1 fruit fly cellular context compared by ENCODE assay signal in genomic region chr3R:8652731-8653130, dm6.
A peak's percentile ranks its signal among the peaks of the same experiment; 100 is the strongest.
TF ChIP-seq lines count a peak whose summit lies in the region.

Gene Sys1, plus strand, starts transcription at chr3R:8652821.
Gene Dhod, minus strand, starts transcription at chr3R:8652916.

TF ChIP-seq in whole organism, embryonic, 481 proteins besides CTCF, POLR2A, EP300 and RAD21 (continued from another document):
- TF ChIP-seq gfzf (GFP tag; optimal IDR thresholded peaks at IDR 0.05; lab: Kevin White, UChicago) (peak; percentile 16), CG6654 (GFP tag; optimal IDR thresholded peaks at IDR 0.05; lab: Kevin White, UChicago) (no peak), grau (tag; optimal IDR thresholded peaks at IDR 0.05; lab: Kevin White, UChicago) (peak; percentile 69), CG10959 (GFP tag; IDR thresholded peaks at IDR 0.05; lab: Robert Waterston, UW) (no peak), wor (GFP tag; IDR thresholded peaks at IDR 0.05; lab: Robert Waterston, UW) (peak; percentile 27; the same call in 1 of the 2 replicates), zf30C (GFP tag; optimal IDR thresholded peaks at IDR 0.05; lab: Kevin White, UChicago) (peak; percentile 83), sc (optimal IDR thresholded peaks at IDR 0.05; lab: Kevin White, UChicago) (no peak), sc (GFP tag; optimal IDR thresholded peaks at IDR 0.05; lab: Kevin White, UChicago) (no peak), B-H1 (GFP tag; IDR thresholded peaks at IDR 0.05; lab: Robert Waterston, UW) (peak; percentile 35; the same call in 1 of the 3 replicates), CG8478 (optimal IDR thresholded peaks at IDR 0.05; lab: Kevin White, UChicago) (no peak), gro (GFP tag; optimal IDR thresholded peaks at IDR 0.05; lab: Kevin White, UChicago) (peak; percentile 37), nerfin-1 (tag; optimal IDR thresholded peaks at IDR 0.05; lab: Kevin White, UChicago) (peak; percentile 34), CG4617 (GFP tag; optimal IDR thresholded peaks at IDR 0.05; lab: Kevin White, UChicago; ENCODE audit: borderline replicate concordance) (peak; percentile 86), hth (optimal IDR thresholded peaks at IDR 0.05; lab: Kevin White, UChicago) (no peak), ap (GFP tag; IDR thresholded peaks at IDR 0.05; lab: Robert Waterston, UW) (no peak), ken (GFP tag; IDR thresholded peaks at IDR 0.05; lab: Robert Waterston, UW) (no peak; the same call in 2 of the 3 replicates), Med (GFP tag; lab: Kevin White, UChicago) (peak; percentile 92), Ravus (GFP tag; IDR thresholded peaks at IDR 0.05; lab: Robert Waterston, UW) (no peak), CG31224 (GFP tag; IDR thresholded peaks at IDR 0.05; lab: Robert Waterston, UW) (peak; percentile 54; the same call in 1 of the 2 replicates), exex (tag; optimal IDR thresholded peaks at IDR 0.05; lab: Kevin White, UChicago) (peak; percentile 22), CG8089 (GFP tag; optimal IDR thresholded peaks at IDR 0.05; lab: Kevin White, UChicago) (no peak), Atf-2 (GFP tag; optimal IDR thresholded peaks at IDR 0.05; lab: Kevin White, UChicago) (peak; percentile 51), CG16779 (GFP tag; IDR thresholded peaks at IDR 0.05; lab: Robert Waterston, UW) (no peak), prd (optimal IDR thresholded peaks at IDR 0.05; lab: Kevin White, UChicago) (no peak), prd (GFP tag; IDR thresholded peaks at IDR 0.05; lab: Robert Waterston, UW) (peak; percentile 83), CG7556 (GFP tag; optimal IDR thresholded peaks at IDR 0.05; lab: Kevin White, UChicago) (peak; percentile 33), CG9817 (tag; optimal IDR thresholded peaks at IDR 0.05; lab: Kevin White, UChicago) (peak; percentile 56), gsb-n (tag; optimal IDR thresholded peaks at IDR 0.05; lab: Kevin White, UChicago) (peak; percentile 52), CG9215 (GFP tag; IDR thresholded peaks at IDR 0.05; lab: Robert Waterston, UW) (peak; percentile 64), CG16863 (GFP tag; optimal IDR thresholded peaks at IDR 0.05; lab: Kevin White, UChicago) (peak; percentile 58), cato (GFP tag; optimal IDR thresholded peaks at IDR 0.05; lab: Kevin White, UChicago; ENCODE audit: borderline replicate concordance) (peak; percentile 41), slou (GFP tag; optimal IDR thresholded peaks at IDR 0.05; lab: Kevin White, UChicago) (peak; percentile 13), CG2889 (GFP tag; IDR thresholded peaks at IDR 0.05; lab: Robert Waterston, UW) (peak; percentile 44; the same call in 2 of the 3 replicates), Adf1 (GFP tag; IDR thresholded peaks at IDR 0.05; lab: Robert Waterston, UW) (peak; percentile 40; the same call in 1 of the 2 replicates), phol (tag; optimal IDR thresholded peaks at IDR 0.05; lab: Kevin White, UChicago) (peak; percentile 74), CG6813 (GFP tag; optimal IDR thresholded peaks at IDR 0.05; lab: Kevin White, UChicago) (no peak), Dp (GFP tag; optimal IDR thresholded peaks at IDR 0.05; lab: Kevin White, UChicago) (no peak), HLH3B (GFP tag; IDR thresholded peaks at IDR 0.05; lab: Robert Waterston, UW) (peak; percentile 62), CG34376 (GFP tag; optimal IDR thresholded peaks at IDR 0.05; lab: Kevin White, UChicago) (peak; percentile 46), az2 (GFP tag; optimal IDR thresholded peaks at IDR 0.05; lab: Kevin White, UChicago) (peak; percentile 53)
